Worm (Caenorhabditis elegans): ENCODE data around the gene ash-2.

ce11 chrII:11969033-11969432 is 10.6 kb upstream of the ash-2 start:
- TF ChIP-seq him-1 (tag; optimal IDR thresholded peaks at IDR 0.05), result no peak
- no peak for TF ChIP-seq dao-5 (tag; optimal IDR thresholded peaks at IDR 0.05)
